Fruit fly (Drosophila melanogaster): Measurements from ENCODE around the gene CG7384.

- no peak for TF ChIP-seq Abd-B (GFP tag; optimal IDR thresholded peaks at IDR 0.05)
- no peak for TF ChIP-seq Hr78 (GFP tag; optimal IDR thresholded peaks at IDR 0.05)
These were observed 18.7 kb upstream of the CG7384 start for dm6 chr2L:10528984-10529383.

All from whole organism, wandering third instar larva.